Worm (Caenorhabditis elegans) whole organism, mixed stage, embryonic: ENCODE results near the gene R09E10.13.

Source experiments
- M03D4.4 ChIP-seq: sonication (generic microtip); optimal IDR thresholded peaks from 2 replicates; lab custom pipeline; 2017; ENCODE audit warnings: mild to moderate bottlenecking, missing genetic modification characterization, missing compliant biosample characterization
- bed-3 ChIP-seq: fragments of 200-800 bp; sonication (Bioruptor generic); optimal IDR thresholded peaks from 3 replicates; lab custom pipeline; 2018; ENCODE audit warnings: mild to moderate bottlenecking, missing genetic modification characterization, moderate library complexity, missing compliant biosample characterization
- blmp-1 ChIP-seq: fragments of 150-350 bp; optimal IDR thresholded peaks from 2 replicates; lab custom pipeline; 2014; ENCODE audit warnings: missing biosample characterization, missing genetic modification characterization
- ceh-39 ChIP-seq: fragments of 150-350 bp; optimal IDR thresholded peaks from 2 replicates; lab custom pipeline; 2014; ENCODE audit warnings: missing biosample characterization, missing genetic modification characterization
- ceh-43 ChIP-seq: fragments of 200-800 bp; sonication (Bioruptor generic); optimal IDR thresholded peaks from 2 replicates; lab custom pipeline; 2018; ENCODE audit warnings: mild to moderate bottlenecking, missing genetic modification characterization, moderate library complexity, missing compliant biosample characterization
- ceh-83 ChIP-seq: fragments of 200-800 bp; sonication (Bioruptor generic); optimal IDR thresholded peaks from 2 replicates; lab custom pipeline; 2018; ENCODE audit warnings: mild to moderate bottlenecking, missing genetic modification characterization, missing compliant biosample characterization
- ces-1 ChIP-seq: fragments of 150-350 bp; optimal IDR thresholded peaks from 2 replicates; lab custom pipeline; 2014; ENCODE audit warnings: missing biosample characterization, missing genetic modification reagents, missing genetic modification characterization
- drap-1 ChIP-seq: fragments of 200-800 bp; sonication (Bioruptor generic); optimal IDR thresholded peaks from 3 replicates; lab custom pipeline; 2018; ENCODE audit warnings: mild to moderate bottlenecking, missing genetic modification characterization, missing compliant biosample characterization
- elt-1 ChIP-seq: sonication (generic microtip); optimal IDR thresholded peaks from 2 replicates; lab custom pipeline; 2017; ENCODE audit warnings: missing genetic modification characterization, mild to moderate bottlenecking, missing compliant biosample characterization, antibody characterized with exemption, moderate library complexity, borderline replicate concordance; ENCODE audit not compliant: insufficient read depth
- elt-3 ChIP-seq: fragments of 150-350 bp; optimal IDR thresholded peaks from 2 replicates; lab custom pipeline; 2014; ENCODE audit warnings: missing biosample characterization, missing genetic modification characterization
- ham-2 ChIP-seq: fragments of 200-800 bp; sonication (Bioruptor generic); optimal IDR thresholded peaks from 2 replicates; lab custom pipeline; 2018; ENCODE audit warnings: mild to moderate bottlenecking, missing genetic modification characterization, missing compliant biosample characterization
- hlh-1 ChIP-seq: fragments of 150-350 bp; optimal IDR thresholded peaks from 2 replicates; lab custom pipeline; 2014; ENCODE audit warnings: missing biosample characterization, missing genetic modification reagents, missing genetic modification characterization
- lin-13 ChIP-seq: fragments of 150-350 bp; optimal IDR thresholded peaks from 2 replicates; lab custom pipeline; 2014; ENCODE audit warnings: missing biosample characterization, missing genetic modification characterization
- lin-32 ChIP-seq: fragments of 200-800 bp; sonication (Bioruptor generic); optimal IDR thresholded peaks from 2 replicates; lab custom pipeline; 2018; ENCODE audit warnings: mild to moderate bottlenecking, missing genetic modification characterization, missing compliant biosample characterization
- mab-5 ChIP-seq: fragments of 150-350 bp; optimal IDR thresholded peaks from 2 replicates; lab custom pipeline; 2014; ENCODE audit warnings: missing biosample characterization, missing genetic modification characterization
- mep-1 ChIP-seq: fragments of 150-350 bp; optimal IDR thresholded peaks from 2 replicates; lab custom pipeline; 2017; ENCODE audit warnings: missing biosample characterization, missing genetic modification reagents, missing genetic modification characterization, inconsistent platforms
- nhr-28 ChIP-seq: fragments of 150-350 bp; optimal IDR thresholded peaks from 2 replicates; lab custom pipeline; 2014; ENCODE audit warnings: missing biosample characterization, missing genetic modification characterization
- nhr-76 ChIP-seq: sonication (generic microtip); optimal IDR thresholded peaks from 2 replicates; lab custom pipeline; 2017; ENCODE audit warnings: missing biosample characterization, missing genetic modification characterization
- pha-4 ChIP-seq: fragments of 150-350 bp; optimal IDR thresholded peaks from 2 replicates; lab custom pipeline; 2018; ENCODE audit warnings: missing biosample characterization, missing genetic modification reagents, missing genetic modification characterization
- sem-2 ChIP-seq: fragments of 200-800 bp; sonication (Bioruptor generic); optimal IDR thresholded peaks from 2 replicates; lab custom pipeline; 2018; ENCODE audit warnings: mild to moderate bottlenecking, missing genetic modification characterization, missing compliant biosample characterization
- snpc-4 ChIP-seq: fragments of 150-350 bp; optimal IDR thresholded peaks from 2 replicates; lab custom pipeline; 2014; ENCODE audit warnings: missing biosample characterization, missing genetic modification characterization
- sptf-1 ChIP-seq: sonication (generic microtip); optimal IDR thresholded peaks from 2 replicates; lab custom pipeline; 2017; ENCODE audit warnings: mild to moderate bottlenecking, missing genetic modification characterization, moderate library complexity, missing compliant biosample characterization
- tbx-8 ChIP-seq: fragments of 200-800 bp; sonication (Bioruptor generic); optimal IDR thresholded peaks from 2 replicates; lab custom pipeline; 2018; ENCODE audit warnings: mild to moderate bottlenecking, missing genetic modification characterization, moderate library complexity, missing compliant biosample characterization
- unc-120 ChIP-seq: sonication (generic microtip); optimal IDR thresholded peaks from 2 replicates; lab custom pipeline; 2017; ENCODE audit warnings: missing genetic modification characterization, missing compliant biosample characterization; ENCODE audit not compliant: poor library complexity, severe bottlenecking
- unc-39 ChIP-seq: fragments of 150-350 bp; optimal IDR thresholded peaks from 2 replicates; lab custom pipeline; 2014; ENCODE audit warnings: missing biosample characterization, missing genetic modification characterization
- unc-62 ChIP-seq: fragments of 150-350 bp; optimal IDR thresholded peaks from 2 replicates; lab custom pipeline; 2014; ENCODE audit warnings: missing biosample characterization, missing genetic modification reagents, missing genetic modification characterization
- zip-8 ChIP-seq: fragments of 150-350 bp; optimal IDR thresholded peaks from 2 replicates; lab custom pipeline; 2014; ENCODE audit warnings: missing biosample characterization, missing genetic modification characterization
- ztf-11 ChIP-seq: fragments of 150-350 bp; optimal IDR thresholded peaks from 2 replicates; lab custom pipeline; 2014; ENCODE audit warnings: missing biosample characterization, missing genetic modification characterization

R09E10.13 gene

DNA sequence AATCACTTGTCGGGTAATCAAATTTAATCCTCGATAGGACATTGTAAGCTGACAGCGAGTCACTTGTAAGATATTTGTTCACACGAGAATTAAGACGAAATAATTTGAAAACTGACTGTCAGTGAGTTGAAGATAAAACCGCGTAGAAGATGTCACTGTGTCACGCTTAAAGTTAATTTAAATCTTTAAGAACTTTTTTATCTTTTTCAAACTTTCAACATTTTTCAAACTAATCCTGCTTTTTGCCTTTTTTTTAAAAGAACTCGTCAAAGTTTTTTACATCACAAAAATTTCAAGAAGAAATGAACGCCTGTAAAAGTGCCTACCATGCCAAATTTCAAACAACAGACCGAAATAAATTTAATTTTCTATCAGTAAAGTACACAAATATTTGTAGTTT lies 18.6 kb upstream of the R09E10.13 start, which contains the start of gene acs-18:
acs-18 (minus strand) TSS at position 101 of the 400 bp plus-strand sequence.
- no peak for TF ChIP-seq sptf-1 (tag; lab: Kevin White, UChicago)
- TF ChIP-seq mep-1 (tag; lab: Kevin White, UChicago) = no peak
- TF ChIP-seq unc-39 (tag; lab: Kevin White, UChicago) = no peak
- TF ChIP-seq lin-32 (GFP tag; lab: Kevin White, UChicago) = no peak

DNA sequence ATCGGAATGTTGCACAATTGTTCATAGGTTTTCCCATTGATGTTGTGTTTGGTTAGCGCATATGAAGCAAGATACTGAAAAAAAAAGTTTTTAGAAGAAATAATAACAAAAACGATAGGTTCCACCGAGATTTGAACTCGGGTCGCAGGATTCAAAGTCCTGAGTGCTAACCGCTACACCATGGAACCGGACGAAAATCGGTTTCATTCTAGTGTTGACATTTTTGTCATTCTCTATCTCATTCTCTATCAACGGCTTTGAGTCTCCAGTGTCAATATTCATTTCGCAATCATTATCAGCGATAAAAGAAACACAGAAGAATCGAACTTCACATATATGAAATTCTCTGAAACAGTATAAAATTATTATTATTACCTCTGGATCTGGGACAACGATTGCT lies 16.2 kb upstream of the R09E10.13 start:
- no peak for TF ChIP-seq blmp-1
- TF ChIP-seq ztf-11 = no peak
- TF ChIP-seq ceh-43 (GFP tag; lab: Kevin White, UChicago) = no peak
- no peak for TF ChIP-seq unc-39 (tag; lab: Kevin White, UChicago)
- TF ChIP-seq mab-5 (tag; lab: Kevin White, UChicago) = no peak
- no peak for TF ChIP-seq lin-13 (tag; lab: Kevin White, UChicago)
- TF ChIP-seq snpc-4 (tag; lab: Kevin White, UChicago) = no peak
- no peak for TF ChIP-seq ham-2
- no peak for TF ChIP-seq unc-62 (GFP tag; lab: Kevin White, UChicago)
- no peak for TF ChIP-seq elt-3 (tag; lab: Kevin White, UChicago)
- TF ChIP-seq M03D4.4 = no peak
- TF ChIP-seq unc-120 (tag; lab: Kevin White, UChicago) = no peak
- no peak for TF ChIP-seq nhr-76 (tag; lab: Kevin White, UChicago)
- TF ChIP-seq nhr-28 = no peak
- TF ChIP-seq ceh-39 (tag; lab: Kevin White, UChicago) = no peak
- TF ChIP-seq tbx-8 (GFP tag; lab: Kevin White, UChicago) = no peak

DNA sequence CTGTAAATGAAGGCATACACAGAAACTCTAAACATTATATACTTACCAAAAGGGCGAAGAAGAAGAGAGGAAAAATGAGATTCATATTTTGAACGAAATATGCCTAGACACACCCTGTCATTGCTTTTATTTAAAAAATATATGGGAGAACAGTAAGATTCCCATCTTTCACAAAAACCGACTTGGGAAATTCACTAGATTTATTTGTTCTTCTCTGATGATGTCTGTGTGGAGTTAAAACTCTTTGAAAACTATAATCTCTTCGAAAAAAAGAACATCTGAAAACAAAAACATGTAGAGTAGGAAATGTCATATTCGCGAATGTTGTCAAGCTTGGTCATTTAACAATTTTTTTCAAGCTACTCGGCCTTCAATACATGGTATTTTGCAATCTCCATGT lies 15.4 kb upstream of the R09E10.13 start, which contains the start of gene R09E10.8:
R09E10.8 (minus strand) TSS at position 101 of the 400 bp plus-strand sequence.
- TF ChIP-seq zip-8 (tag; lab: Kevin White, UChicago) = no peak
- no peak for TF ChIP-seq ceh-39 (tag; lab: Kevin White, UChicago)
- no peak for TF ChIP-seq unc-39 (tag; lab: Kevin White, UChicago)

DNA sequence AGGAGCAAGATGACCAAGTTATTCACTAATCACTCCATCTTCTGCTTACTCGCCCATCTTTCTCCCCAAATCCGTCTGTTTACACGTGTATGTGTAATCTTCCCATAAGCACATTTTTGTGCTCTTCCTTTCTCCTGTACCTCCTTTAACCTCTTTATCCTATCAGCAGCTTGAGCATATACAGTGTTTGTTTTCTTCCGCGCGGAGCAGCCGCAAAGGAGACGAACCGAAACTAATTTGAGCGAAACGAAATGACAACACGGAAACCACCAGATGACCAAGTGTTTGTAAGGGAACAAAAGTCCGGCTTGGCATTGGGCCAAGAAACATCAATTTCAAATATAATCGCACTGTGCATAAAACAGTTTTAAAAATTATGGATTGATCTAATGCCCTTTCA lies 9.4 kb upstream of the R09E10.13 start:
- TF ChIP-seq ham-2 (no peak), snpc-4 (tag; lab: Kevin White, UChicago) (no peak), unc-120 (tag; lab: Kevin White, UChicago) (no peak), pha-4 (tag; lab: Kevin White, UChicago) (no peak), blmp-1 (no peak), drap-1 (GFP tag; lab: Kevin White, UChicago) (no peak), mab-5 (tag; lab: Kevin White, UChicago) (no peak), sem-2 (GFP tag; lab: Kevin White, UChicago) (no peak)

DNA sequence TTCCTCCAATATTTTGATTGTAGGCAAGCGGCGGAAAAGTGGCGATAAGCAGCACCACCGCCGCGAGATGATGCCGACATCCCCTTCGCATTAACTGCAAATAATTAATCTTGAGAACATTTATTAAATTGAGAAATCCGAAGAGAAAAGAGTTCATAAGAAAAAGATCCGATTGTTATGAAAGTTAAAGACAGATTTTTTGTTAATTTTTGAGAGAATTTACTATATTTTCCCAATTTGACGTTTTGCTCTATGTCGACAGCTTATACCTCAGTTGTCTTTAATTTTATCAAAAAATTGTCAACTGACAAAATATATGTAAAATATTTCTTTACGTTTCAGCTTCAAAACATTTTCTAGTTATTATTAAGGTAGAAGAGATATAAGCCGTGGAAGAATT lies 7.3 kb upstream of the R09E10.13 start, which contains the start of gene R09E10.5:
R09E10.5 (minus strand) TSS at position 101 of the 400 bp plus-strand sequence.
- no peak for TF ChIP-seq ces-1 (GFP tag; lab: Kevin White, UChicago)
- TF ChIP-seq pha-4 (tag; lab: Kevin White, UChicago) = no peak
- TF ChIP-seq elt-3 (tag; lab: Kevin White, UChicago) = no peak
- no peak for TF ChIP-seq ztf-11
- no peak for TF ChIP-seq unc-62 (GFP tag; lab: Kevin White, UChicago)
- no peak for TF ChIP-seq ceh-43 (GFP tag; lab: Kevin White, UChicago)
- no peak for TF ChIP-seq bed-3 (GFP tag; lab: Kevin White, UChicago)
- no peak for TF ChIP-seq blmp-1
- no peak for TF ChIP-seq tbx-8 (GFP tag; lab: Kevin White, UChicago)
- TF ChIP-seq ceh-39 (tag; lab: Kevin White, UChicago) = no peak
- no peak for TF ChIP-seq ceh-83 (GFP tag; lab: Kevin White, UChicago)
- no peak for TF ChIP-seq sem-2 (GFP tag; lab: Kevin White, UChicago)
- TF ChIP-seq sptf-1 (tag; lab: Kevin White, UChicago) = no peak
- no peak for TF ChIP-seq unc-39 (tag; lab: Kevin White, UChicago)
- no peak for TF ChIP-seq snpc-4 (tag; lab: Kevin White, UChicago)
- TF ChIP-seq nhr-76 (tag; lab: Kevin White, UChicago) = no peak
- TF ChIP-seq M03D4.4 = no peak
- TF ChIP-seq zip-8 (tag; lab: Kevin White, UChicago) = no peak
- no peak for TF ChIP-seq elt-1 (tag; lab: Kevin White, UChicago)

DNA sequence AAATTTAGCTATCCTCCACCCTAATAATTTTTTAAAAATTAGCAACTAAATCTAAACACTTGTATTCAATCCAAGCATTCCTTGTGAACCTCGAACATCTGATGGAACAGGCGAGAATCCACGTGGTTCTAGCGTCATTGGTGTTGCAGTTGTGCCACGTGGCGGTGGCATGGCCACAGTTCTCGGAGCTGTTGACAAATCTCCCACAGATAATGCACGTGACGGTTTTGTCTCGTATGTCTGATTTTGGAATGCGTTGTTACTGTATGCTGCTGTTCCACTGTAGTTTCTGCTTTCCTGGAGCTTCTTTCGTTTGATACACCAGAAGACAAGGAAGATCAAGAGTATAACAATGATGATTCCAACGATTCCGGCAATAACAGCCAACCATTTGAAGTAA lies 1.1 kb upstream of the R09E10.13 start:
- TF ChIP-seq unc-39 (tag; lab: Kevin White, UChicago) (no peak), hlh-1 (tag; lab: Kevin White, UChicago) (no peak), unc-62 (GFP tag; lab: Kevin White, UChicago) (no peak), unc-120 (tag; lab: Kevin White, UChicago) (no peak), zip-8 (tag; lab: Kevin White, UChicago) (no peak), ham-2 (no peak)
- TF ChIP-seq, all 35 proteins: peak for 0
